Worm (Caenorhabditis elegans) whole organism, late embryonic: Measurements from ENCODE around the gene F58B3.4.

Source experiments
- dve-1 ChIP-seq: sonication (generic microtip); optimal IDR thresholded peaks from 2 replicates; lab custom pipeline; 2017; ENCODE audit warnings: antibody characterized with exemption, mild to moderate bottlenecking, missing genetic modification characterization, missing compliant biosample characterization
- pros-1 ChIP-seq: fragments of 150-350 bp; optimal IDR thresholded peaks from 2 replicates; lab custom pipeline; 2014; ENCODE audit warnings: missing biosample characterization, missing genetic modification reagents, missing genetic modification characterization

- no peak for TF ChIP-seq dve-1
- TF ChIP-seq pros-1: no peak
These were observed 4.7 kb upstream of the F58B3.4 start, which contains the start of gene F58B3.6 for ce11 chrIV:11636409-11636723.
